Fruit fly (Drosophila melanogaster) Kc167 (cell line): ENCODE measurements around the gene Ube4B.

ENCODE experiments used
- Myc ChIP-seq: fragments of >200 bp; optimal IDR thresholded peaks from 2 replicates; lab custom pipeline; 2017; ENCODE audit warnings: missing external identifiers
- Sin3A ChIP-seq: fragments of >200 bp; optimal IDR thresholded peaks from 2 replicates; lab custom pipeline; 2018; ENCODE audit warnings: missing external identifiers
- h ChIP-seq: fragments of >200 bp; optimal IDR thresholded peaks from 3 replicates; lab custom pipeline; 2018; ENCODE audit warnings: missing external identifiers
- insv ChIP-seq: fragments of >200 bp; optimal IDR thresholded peaks from 3 replicates; lab custom pipeline; 2018; ENCODE audit warnings: missing external identifiers
- psq ChIP-seq: fragments of >200 bp; optimal IDR thresholded peaks from 2 replicates; lab custom pipeline; 2017; ENCODE audit warnings: missing external identifiers
- ttk ChIP-seq: sonication (Bioruptor generic); optimal IDR thresholded peaks from 2 replicates; lab custom pipeline; 2017; ENCODE audit warnings: missing external identifiers

dm6 chr2L:13003659-13004058 lies 15.6 kb downstream of the Ube4B start:
- TF ChIP-seq Myc (lab: Kevin White, UChicago) (no peak), insv (lab: Kevin White, UChicago) (no peak), psq (no peak), ttk (lab: Kevin White, UChicago) (no peak), h (lab: Kevin White, UChicago) (no peak), Sin3A (no peak)
